Worm (Caenorhabditis elegans): Measurements from ENCODE around the gene nspc-1.
A peak's percentile ranks its signal among the peaks of the same experiment; 100 is the strongest.

DNA sequence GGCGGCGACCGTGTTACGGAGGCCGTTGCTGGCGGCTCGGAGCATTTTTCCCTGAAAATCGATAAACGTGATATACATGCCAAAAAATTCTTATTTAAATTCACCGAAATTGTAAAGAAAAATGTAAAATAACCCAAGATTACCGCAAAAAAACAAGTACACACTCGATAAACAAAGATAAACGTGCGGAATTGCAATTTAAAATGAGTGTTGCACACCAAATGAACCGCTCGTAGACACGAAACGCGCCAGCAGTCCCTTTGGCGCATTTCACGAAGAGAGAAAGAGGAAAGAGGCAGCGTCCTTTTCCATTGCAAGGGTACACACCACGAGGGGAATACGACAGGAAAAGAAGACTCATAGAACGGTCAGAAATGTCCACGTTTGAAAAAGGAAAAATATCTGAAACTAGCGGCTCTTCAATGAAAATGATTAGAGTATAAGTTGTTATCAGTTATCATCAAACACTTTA lies 11.1 kb upstream of the nspc-1 start, which contains the start of gene sdha-1:
- TF ChIP-seq him-1 (tag; optimal IDR thresholded peaks at IDR 0.05): peak; percentile 29
- peak; percentile 78 for TF ChIP-seq W03F9.2 (tag; optimal IDR thresholded peaks at IDR 0.05)

All from whole organism, L4/young adult.